Worm (Caenorhabditis elegans): Measurements from ENCODE around the gene tsp-1.
A peak's percentile ranks its signal among the peaks of the same experiment; 100 is the strongest.

The tsp-1 gene

DNA sequence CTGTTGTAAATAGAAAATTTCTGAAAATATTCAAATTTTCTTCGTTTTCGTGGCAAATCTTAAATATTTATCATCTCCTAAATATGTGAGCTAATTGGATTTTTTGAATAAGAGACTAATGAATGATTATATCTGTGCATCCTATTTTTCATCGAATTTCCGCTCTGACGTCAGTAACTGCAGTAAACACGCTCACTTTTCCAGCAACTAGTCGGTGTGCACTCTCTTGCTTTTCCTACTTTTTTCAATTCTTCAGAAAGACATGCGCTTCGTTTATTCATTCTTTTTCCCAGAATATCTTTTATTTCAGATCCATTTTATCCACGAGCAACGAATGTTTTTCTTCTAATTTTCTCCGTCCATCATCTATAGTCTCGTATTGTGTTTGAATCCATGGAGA is 9.7 kb downstream of the tsp-1 start:
- TF ChIP-seq ceh-62 (tag; optimal IDR thresholded peaks at IDR 0.05) (no peak), F37D6.2 (tag; optimal IDR thresholded peaks at IDR 0.05) (peak; percentile 11), nhr-41 (GFP tag; IDR thresholded peaks at IDR 0.05) (no peak), unc-130 (GFP tag; optimal IDR thresholded peaks at IDR 0.05) (no peak), nhr-10 (tag; optimal IDR thresholded peaks at IDR 0.05) (no peak), ztf-7 (tag; optimal IDR thresholded peaks at IDR 0.05) (no peak), nhr-6 (tag; optimal IDR thresholded peaks at IDR 0.05) (no peak), unc-39 (tag; optimal IDR thresholded peaks at IDR 0.05) (no peak), pqm-1 (tag; optimal IDR thresholded peaks at IDR 0.05) (no peak), dmd-9 (GFP tag; IDR thresholded peaks at IDR 0.05) (no peak), ceh-28 (tag; optimal IDR thresholded peaks at IDR 0.05) (no peak), set-16 (GFP tag; IDR thresholded peaks at IDR 0.05) (no peak), hmg-1.1 (GFP tag; IDR thresholded peaks at IDR 0.05) (0 out of 2 replicates have a peak, but pooled peaks have one; percentile 6), tag-97 (GFP tag; IDR thresholded peaks at IDR 0.05) (no peak), spr-3 (GFP tag; optimal IDR thresholded peaks at IDR 0.05) (no peak), lin-29 (GFP tag; IDR thresholded peaks at IDR 0.05) (no peak), lin-38 (GFP tag; IDR thresholded peaks at IDR 0.05) (0 out of 2 replicates have a peak, but pooled peaks have one; percentile 13), unc-62 (GFP tag; optimal IDR thresholded peaks at IDR 0.05 in 1 of 2) (no peak), unc-62 (tag; optimal IDR thresholded peaks at IDR 0.05) (no peak), fkh-10 (GFP tag; optimal IDR thresholded peaks at IDR 0.05) (no peak), attf-4 (tag; optimal IDR thresholded peaks at IDR 0.05) (no peak), dmd-6 (GFP tag; IDR thresholded peaks at IDR 0.05) (no peak), Y48G9A.11 (GFP tag; IDR thresholded peaks at IDR 0.05) (no peak), F26F4.8 (GFP tag; conservative IDR thresholded peaks at IDR 0.05) (no peak), T20F7.1 (GFP tag; optimal IDR thresholded peaks at IDR 0.05) (no peak), ceh-82 (tag; optimal IDR thresholded peaks at IDR 0.05) (no peak), duxl-1 (tag; optimal IDR thresholded peaks at IDR 0.05; ENCODE audit: poor library complexity) (no peak), snpc-4 (tag; optimal IDR thresholded peaks at IDR 0.05) (no peak), nhr-102 (tag; optimal IDR thresholded peaks at IDR 0.05) (no peak), nhr-11 (tag; optimal IDR thresholded peaks at IDR 0.05) (peak; percentile 27), nhr-28 (tag; optimal IDR thresholded peaks at IDR 0.05) (no peak), zip-2 (tag; optimal IDR thresholded peaks at IDR 0.05) (no peak), ztf-11 (tag; optimal IDR thresholded peaks at IDR 0.05) (no peak), snpc-1.2 (GFP tag; IDR thresholded peaks at IDR 0.05) (no peak), mdl-1 (tag; optimal IDR thresholded peaks at IDR 0.05) (no peak), gei-8 (GFP tag; optimal IDR thresholded peaks at IDR 0.05) (no peak), lsy-2 (tag; optimal IDR thresholded peaks at IDR 0.05) (peak in 1 of 2 experiments; percentile 15), saeg-2 (GFP tag; IDR thresholded peaks at IDR 0.05) (no peak), ama-1 (optimal IDR thresholded peaks at IDR 0.05) (no peak), F44E2.7 (GFP tag; IDR thresholded peaks at IDR 0.05) (no peak), zag-1 (tag; optimal IDR thresholded peaks at IDR 0.05) (no peak), ctbp-1 (GFP tag; IDR thresholded peaks at IDR 0.05) (0 out of 2 replicates have a peak, but pooled peaks have one; percentile 41), daf-12 (tag; optimal IDR thresholded peaks at IDR 0.05) (no peak), mxl-2 (GFP tag; conservative IDR thresholded peaks at IDR 0.05) (no peak)

DNA sequence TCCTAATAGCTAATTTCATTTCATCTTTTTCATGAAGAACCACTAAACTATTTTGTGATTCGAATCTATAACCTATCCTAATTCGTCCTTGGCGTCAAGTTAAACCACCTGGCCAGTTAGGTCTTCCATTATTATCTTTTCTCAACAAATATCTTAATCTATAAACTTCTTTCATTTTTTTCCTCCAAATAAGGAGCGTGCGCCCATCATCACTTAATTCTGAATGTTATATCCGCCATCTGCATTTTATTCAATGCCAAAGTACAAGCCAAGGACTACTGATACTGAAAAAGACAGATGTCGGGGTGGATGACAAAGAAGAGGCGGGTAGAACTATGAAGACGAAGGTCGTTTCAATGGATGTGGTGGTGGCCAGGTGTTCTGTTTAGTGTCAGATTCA is 10.3 kb downstream of the tsp-1 start:
- no peak for TF ChIP-seq lin-39 (tag; optimal IDR thresholded peaks at IDR 0.05)
- TF ChIP-seq unc-62 (GFP tag; optimal IDR thresholded peaks at IDR 0.05 in 1 of 2), result peak in 1 of 2 experiments; percentile 79
- TF ChIP-seq unc-62 (tag; optimal IDR thresholded peaks at IDR 0.05), result no peak
- TF ChIP-seq T20F7.1 (GFP tag; optimal IDR thresholded peaks at IDR 0.05), result no peak
- TF ChIP-seq mxl-2 (GFP tag; conservative IDR thresholded peaks at IDR 0.05), result no peak
- TF ChIP-seq mdt-29 (GFP tag; IDR thresholded peaks at IDR 0.05), result no peak
- TF ChIP-seq F10B5.3 (tag; optimal IDR thresholded peaks at IDR 0.05), result no peak
- no peak for TF ChIP-seq attf-4 (tag; optimal IDR thresholded peaks at IDR 0.05)
- no peak for TF ChIP-seq nhr-76 (tag; optimal IDR thresholded peaks at IDR 0.05)
- TF ChIP-seq hmg-1.1 (GFP tag; IDR thresholded peaks at IDR 0.05), result no peak
- 0 out of 2 replicates have a peak, but pooled peaks have one; percentile 50 for TF ChIP-seq nhr-42 (GFP tag; IDR thresholded peaks at IDR 0.05)
- no peak for TF ChIP-seq ceh-32 (tag; optimal IDR thresholded peaks at IDR 0.05; ENCODE audit: poor library complexity)
- TF ChIP-seq dpl-1 (GFP tag; optimal IDR thresholded peaks at IDR 0.05), result no peak
- no peak for TF ChIP-seq mep-1 (tag; optimal IDR thresholded peaks at IDR 0.05)
- TF ChIP-seq ztf-11 (tag; optimal IDR thresholded peaks at IDR 0.05), result no peak
- TF ChIP-seq daf-8 (GFP tag; IDR thresholded peaks at IDR 0.05), result no peak
- no peak for TF ChIP-seq duxl-1 (tag; optimal IDR thresholded peaks at IDR 0.05; ENCODE audit: poor library complexity)
- no peak for TF ChIP-seq snpc-4 (tag; optimal IDR thresholded peaks at IDR 0.05)
